Fruit fly (Drosophila melanogaster): Measurements from ENCODE around the gene dob.
A peak's percentile ranks its signal among the peaks of the same experiment; 100 is the strongest.

Gene dob

dm6 chrX:15070811-15071479, 4.1 kb downstream of the dob start (continued):
- TF ChIP-seq foxo (GFP tag; optimal IDR thresholded peaks at IDR 0.05) (peak in 1 of 2 experiments; percentile 41), jim (GFP tag; optimal IDR thresholded peaks at IDR 0.05) (no peak), br (GFP tag; optimal IDR thresholded peaks at IDR 0.05) (no peak), dmrt93B (GFP tag; optimal IDR thresholded peaks at IDR 0.05) (no peak)

- TF ChIP-seq CrebA (GFP tag; optimal IDR thresholded peaks at IDR 0.05; ENCODE audit: borderline replicate concordance) (no peak), woc (GFP tag; optimal IDR thresholded peaks at IDR 0.05) (peak; percentile 87), Abd-B (GFP tag; optimal IDR thresholded peaks at IDR 0.05) (no peak), CG9705 (GFP tag; optimal IDR thresholded peaks at IDR 0.05) (peak; percentile 47), br (GFP tag; optimal IDR thresholded peaks at IDR 0.05) (peak; percentile 88), dl (GFP tag; optimal IDR thresholded peaks at IDR 0.05; ENCODE audit: insufficient read depth in 1 of 2, partially characterized antibody in 2 of 2) (no peak), Mio (GFP tag; optimal IDR thresholded peaks at IDR 0.05) (peak; percentile 31), Hnf4 (GFP tag; optimal IDR thresholded peaks at IDR 0.05) (peak; percentile 87), dsf (GFP tag; optimal IDR thresholded peaks at IDR 0.05; ENCODE audit: borderline replicate concordance) (no peak), h (GFP tag; optimal IDR thresholded peaks at IDR 0.05) (peak; percentile 86), jim (GFP tag; optimal IDR thresholded peaks at IDR 0.05) (peak; percentile 56), GATAd (GFP tag; optimal IDR thresholded peaks at IDR 0.05) (peak; percentile 50), Hr83 (GFP tag; optimal IDR thresholded peaks at IDR 0.05; ENCODE audit: poor library complexity, severe bottlenecking) (peak; percentile 64), Myc (optimal IDR thresholded peaks at IDR 0.05) (peak; percentile 95), Jra (GFP tag; optimal IDR thresholded peaks at IDR 0.05) (peak; percentile 70), dmrt93B (GFP tag; optimal IDR thresholded peaks at IDR 0.05) (peak; percentile 49), Hr78 (GFP tag; optimal IDR thresholded peaks at IDR 0.05) (no peak), psq (GFP tag; optimal IDR thresholded peaks at IDR 0.05) (peak; percentile 65), HLH106 (tag; optimal IDR thresholded peaks at IDR 0.05) (peak; percentile 70), rgr (GFP tag; optimal IDR thresholded peaks at IDR 0.05) (peak; percentile 85), OdsH (GFP tag; optimal IDR thresholded peaks at IDR 0.05) (peak; percentile 72), usp (GFP tag; optimal IDR thresholded peaks at IDR 0.05) (no peak), brk (GFP tag; optimal IDR thresholded peaks at IDR 0.05) (peak; percentile 65), pan (optimal IDR thresholded peaks at IDR 0.05) (no peak), foxo (GFP tag; optimal IDR thresholded peaks at IDR 0.05) (peak in 1 of 2 experiments; percentile 90), Sp1 (GFP tag; optimal IDR thresholded peaks at IDR 0.05) (peak; percentile 76), sv (GFP tag; optimal IDR thresholded peaks at IDR 0.05) (peak; percentile 91), sage (GFP tag; optimal IDR thresholded peaks at IDR 0.05) (no peak), ey (GFP tag; optimal IDR thresholded peaks at IDR 0.05) (peak; percentile 85), CG32264 (GFP tag; optimal IDR thresholded peaks at IDR 0.05) (peak; percentile 10), Vsx2 (GFP tag; optimal IDR thresholded peaks at IDR 0.05; ENCODE audit: partially characterized antibody) (no peak), Rel (GFP tag; optimal IDR thresholded peaks at IDR 0.05) (no peak), Rel (tag; optimal IDR thresholded peaks at IDR 0.05) (no peak), tai (GFP tag; optimal IDR thresholded peaks at IDR 0.05) (peak; percentile 70), Dif (GFP tag; optimal IDR thresholded peaks at IDR 0.05; ENCODE audit: partially characterized antibody) (no peak), N (GFP tag; optimal IDR thresholded peaks at IDR 0.05) (no peak), Dfd (GFP tag; optimal IDR thresholded peaks at IDR 0.05) (no peak), lola (GFP tag; optimal IDR thresholded peaks at IDR 0.05) (no peak), fru (GFP tag; optimal IDR thresholded peaks at IDR 0.05) (peak; percentile 90)
Measured at dm6 chrX:15074646-15075351, 8.0 kb downstream of the dob start.
